Worm (Caenorhabditis elegans) whole organism, midembryonic: Measurements from ENCODE around the gene T08B1.1.

ENCODE experiments used
- ztf-23 ChIP-seq: fragments of 200-800 bp; sonication (Bioruptor generic); IDR thresholded peaks from 2 replicates; pipeline ENCODE4 v1.3.6; 2022; ENCODE audit warnings: missing genetic modification reagents, missing genetic modification characterization, missing compliant biosample characterization
- ztf-29 ChIP-seq: fragments of 200-800 bp; sonication (Bioruptor generic); IDR thresholded peaks from 2 replicates; pipeline ENCODE4 v1.3.6; 2022; ENCODE audit warnings: missing genetic modification reagents, missing genetic modification characterization, missing compliant biosample characterization

ce11 chrV:1937963-1938362, 48.9 kb downstream of the T08B1.1 start, which contains the start of gene glb-25:
- TF ChIP-seq ztf-29 (GFP tag; lab: Robert Waterston, UW) (no peak), ztf-23 (GFP tag; lab: Robert Waterston, UW) (no peak)
